Fruit fly (Drosophila melanogaster): ENCODE measurements around the gene Spn100A.
A peak's percentile ranks its signal among the peaks of the same experiment; 100 is the strongest.

Spn100A gene

dm6 chr3R:30718442-30718841 is 28.0 kb downstream of the Spn100A start:
- TF ChIP-seq CG8159 (tag; optimal IDR thresholded peaks at IDR 0.05), result no peak

dm6 chr3R:30721215-30721862 is 30.9 kb downstream of the Spn100A start:
- no peak for TF ChIP-seq Ets98B (GFP tag; IDR thresholded peaks at IDR 0.05)
- peak; percentile 10 for TF ChIP-seq CG34367 (tag; optimal IDR thresholded peaks at IDR 0.05)
- no peak for TF ChIP-seq D1 (tag; optimal IDR thresholded peaks at IDR 0.05)
- TF ChIP-seq CG17806 (tag; optimal IDR thresholded peaks at IDR 0.05), result no peak
- no peak for TF ChIP-seq CG13204 (GFP tag; optimal IDR thresholded peaks at IDR 0.05)
- TF ChIP-seq CG15710 (tag; optimal IDR thresholded peaks at IDR 0.05), result peak; percentile 49
- TF ChIP-seq CG14655 (GFP tag; optimal IDR thresholded peaks at IDR 0.05), result no peak
- peak; percentile 25 for TF ChIP-seq CG8159 (tag; optimal IDR thresholded peaks at IDR 0.05)
- no peak for TF ChIP-seq rn (GFP tag; IDR thresholded peaks at IDR 0.05)
- TF ChIP-seq CG32121 (GFP tag; IDR thresholded peaks at IDR 0.05), result no peak
- no peak for TF ChIP-seq EcR (GFP tag; optimal IDR thresholded peaks at IDR 0.05)
- TF ChIP-seq Snoo (tag; optimal IDR thresholded peaks at IDR 0.05), result no peak
- TF ChIP-seq Pif1A (GFP tag; optimal IDR thresholded peaks at IDR 0.05), result no peak
- TF ChIP-seq CG4496 (GFP tag; IDR thresholded peaks at IDR 0.05), result no peak
- no peak for TF ChIP-seq gl (tag; optimal IDR thresholded peaks at IDR 0.05)
- no peak for TF ChIP-seq CG10348 (GFP tag; IDR thresholded peaks at IDR 0.05)

- TF ChIP-seq CG4496 (GFP tag; IDR thresholded peaks at IDR 0.05) (no peak), Snoo (tag; optimal IDR thresholded peaks at IDR 0.05) (no peak), CG9948 (tag; optimal IDR thresholded peaks at IDR 0.05) (peak; percentile 33), fd96Ca (GFP tag; IDR thresholded peaks at IDR 0.05) (0 out of 3 replicates have a peak, but pooled peaks have one; percentile 38), CG8301 (tag; optimal IDR thresholded peaks at IDR 0.05) (no peak), CG17806 (tag; optimal IDR thresholded peaks at IDR 0.05) (peak; percentile 28), CG8159 (tag; optimal IDR thresholded peaks at IDR 0.05) (peak; percentile 45), CG12605 (GFP tag; IDR thresholded peaks at IDR 0.05) (no peak), CG14655 (GFP tag; optimal IDR thresholded peaks at IDR 0.05) (peak; percentile 46), Pif1A (GFP tag; optimal IDR thresholded peaks at IDR 0.05) (no peak), CG10348 (GFP tag; IDR thresholded peaks at IDR 0.05) (no peak), rn (GFP tag; IDR thresholded peaks at IDR 0.05) (no peak), CG32121 (GFP tag; IDR thresholded peaks at IDR 0.05) (no peak), EcR (GFP tag; optimal IDR thresholded peaks at IDR 0.05) (no peak), CG13204 (GFP tag; optimal IDR thresholded peaks at IDR 0.05) (no peak), D1 (tag; optimal IDR thresholded peaks at IDR 0.05) (no peak), CG15710 (tag; optimal IDR thresholded peaks at IDR 0.05) (peak; percentile 15), CG34367 (tag; optimal IDR thresholded peaks at IDR 0.05) (no peak), Pif1B (GFP tag; optimal IDR thresholded peaks at IDR 0.05) (no peak), gl (tag; optimal IDR thresholded peaks at IDR 0.05) (no peak), Ets98B (GFP tag; IDR thresholded peaks at IDR 0.05) (no peak; the same call in 1 of the 2 replicates)
Observed at dm6 chr3R:30722374-30722773, 31.9 kb downstream of the Spn100A start.

dm6 chr3R:30725787-30726186 is 35.3 kb downstream of the Spn100A start, which contains the start of gene eIF4H2:
Gene eIF4H2 (plus strand): TSS chr3R:30726087.
- TF ChIP-seq CG12605 (GFP tag; IDR thresholded peaks at IDR 0.05) (no peak), CG15710 (tag; optimal IDR thresholded peaks at IDR 0.05) (no peak)

- no peak for TF ChIP-seq CG14655 (GFP tag; optimal IDR thresholded peaks at IDR 0.05)
- TF ChIP-seq CG34367 (tag; optimal IDR thresholded peaks at IDR 0.05), result no peak
- TF ChIP-seq CG8159 (tag; optimal IDR thresholded peaks at IDR 0.05), result peak; percentile 42
- no peak for TF ChIP-seq gl (tag; optimal IDR thresholded peaks at IDR 0.05)
Observed at dm6 chr3R:30729013-30729412, 38.6 kb downstream of the Spn100A start.

- TF ChIP-seq gl (tag; optimal IDR thresholded peaks at IDR 0.05), result no peak
- no peak for TF ChIP-seq CG32121 (GFP tag; IDR thresholded peaks at IDR 0.05)
- TF ChIP-seq CG13204 (GFP tag; optimal IDR thresholded peaks at IDR 0.05), result no peak
- TF ChIP-seq CG15710 (tag; optimal IDR thresholded peaks at IDR 0.05), result no peak
- no peak for TF ChIP-seq rn (GFP tag; IDR thresholded peaks at IDR 0.05)
- TF ChIP-seq CG10348 (GFP tag; IDR thresholded peaks at IDR 0.05), result no peak
- no peak for TF ChIP-seq Pif1B (GFP tag; optimal IDR thresholded peaks at IDR 0.05)
- TF ChIP-seq CG9948 (tag; optimal IDR thresholded peaks at IDR 0.05), result no peak
- no peak for TF ChIP-seq CG34367 (tag; optimal IDR thresholded peaks at IDR 0.05)
- no peak for TF ChIP-seq CG8301 (tag; optimal IDR thresholded peaks at IDR 0.05)
Observed at dm6 chr3R:30731065-30731464, 40.6 kb downstream of the Spn100A start, which contains the start of gene CG11313. Gene CG11313 (minus strand): TSS chr3R:30731165.

dm6 chr3R:30733081-30733480 is 42.6 kb downstream of the Spn100A start:
- TF ChIP-seq CG8301 (tag; optimal IDR thresholded peaks at IDR 0.05) (no peak), Pif1B (GFP tag; optimal IDR thresholded peaks at IDR 0.05) (no peak), CG14655 (GFP tag; optimal IDR thresholded peaks at IDR 0.05) (no peak), Snoo (tag; optimal IDR thresholded peaks at IDR 0.05) (no peak), CG9948 (tag; optimal IDR thresholded peaks at IDR 0.05) (no peak), D1 (tag; optimal IDR thresholded peaks at IDR 0.05) (no peak)

All from whole organism, pupa.